Worm (Caenorhabditis elegans) whole organism, L1 larva: ENCODE data around the gene meg-2.

ENCODE experiments used
- Y116A8C.19 ChIP-seq: sonication (generic microtip); optimal IDR thresholded peaks from 2 replicates; lab custom pipeline; 2016; ENCODE audit warnings: missing compliant biosample characterization, missing genetic modification characterization, borderline replicate concordance
- aly-2 ChIP-seq: fragments of 150-350 bp; optimal IDR thresholded peaks from 2 replicates; lab custom pipeline; 2014; ENCODE audit warnings: missing biosample characterization, missing genetic modification characterization
- dpl-1 ChIP-seq, 3 experiments: fragments of 150-350 bp in 2 of 3; sonication (generic microtip) in 1 of 3; optimal IDR thresholded peaks; 2 replicates each; lab custom pipeline; 2014 to 2017; ENCODE audit warnings: missing biosample characterization in 3 of 3, missing genetic modification characterization in 3 of 3, missing genetic modification reagents in 3 of 3
- dsc-1 ChIP-seq: sonication (generic microtip); optimal IDR thresholded peaks from 2 replicates; lab custom pipeline; 2016; ENCODE audit warnings: mild to moderate bottlenecking, missing genetic modification characterization, missing compliant biosample characterization
- grh-1 ChIP-seq: fragments of 200-800 bp; sonication (Bioruptor generic); IDR thresholded peaks from 2 replicates; pipeline ENCODE4 v1.3.6; 2022; ENCODE audit warnings: missing genetic modification reagents, missing genetic modification characterization, missing compliant biosample characterization
- isw-1 ChIP-seq: fragments of 200-800 bp; sonication (Bioruptor generic); IDR thresholded peaks from 2 replicates; pipeline ENCODE4 v1.3.6; 2022; ENCODE audit warnings: missing genetic modification characterization, missing compliant biosample characterization
- nhr-11 ChIP-seq: fragments of 150-350 bp; optimal IDR thresholded peaks from 2 replicates; lab custom pipeline; 2014; ENCODE audit warnings: missing biosample characterization, missing genetic modification characterization
- nhr-20 ChIP-seq: sonication (generic microtip); optimal IDR thresholded peaks from 2 replicates; lab custom pipeline; 2016; ENCODE audit warnings: mild to moderate bottlenecking, missing genetic modification characterization, missing compliant biosample characterization
- pqm-1 ChIP-seq: sonication (generic microtip); optimal IDR thresholded peaks from 3 replicates; lab custom pipeline; 2017; ENCODE audit warnings: missing biosample characterization, missing genetic modification characterization
- snu-23 ChIP-seq: sonication (generic microtip); optimal IDR thresholded peaks from 2 replicates; lab custom pipeline; 2016; ENCODE audit warnings: missing genetic modification characterization, missing compliant biosample characterization

The meg-2 gene

ce11 chrX:13873324-13873933, 52.5 kb downstream of the meg-2 start (continued):
- TF ChIP-seq Y116A8C.19 (tag; lab: Kevin White, UChicago) (no peak), isw-1 (GFP tag; lab: Robert Waterston, UW) (no peak), aly-2 (tag; lab: Kevin White, UChicago) (no peak), grh-1 (GFP tag; lab: Robert Waterston, UW) (no peak), nhr-11 (no peak), nhr-20 (peak; percentile 16), pqm-1 (tag; lab: Kevin White, UChicago) (no peak), snu-23 (GFP tag; lab: Kevin White, UChicago) (peak; percentile 2), dsc-1 (tag; lab: Kevin White, UChicago) (no peak), dpl-1 (GFP tag; optimal IDR thresholded peaks at IDR 0.05; lab: Kevin White, UChicago) (no peak)
